Fruit fly (Drosophila melanogaster) whole organism, pupa: ENCODE results near the gene eIF4E5.

ENCODE experiments used
- CG10348 ChIP-seq: fragments of 200-800 bp; sonication (Bioruptor generic); IDR thresholded peaks from 2 replicates; pipeline ENCODE4 v1.3.6; 2022; ENCODE audit warnings: missing biosample characterization, missing genetic modification characterization
- CG14655 ChIP-seq: fragments of 200-800 bp; sonication (Bioruptor generic); optimal IDR thresholded peaks from 3 replicates; lab custom pipeline; 2017; ENCODE audit warnings: mild to moderate bottlenecking, missing biosample characterization, missing genetic modification reagents, missing genetic modification characterization
- fd96Ca ChIP-seq: fragments of 200-800 bp; sonication (Bioruptor generic); IDR thresholded peaks from 3 replicates; pipeline ENCODE4 v1.3.6; 2022; ENCODE audit warnings: missing biosample characterization, missing genetic modification characterization

DNA sequence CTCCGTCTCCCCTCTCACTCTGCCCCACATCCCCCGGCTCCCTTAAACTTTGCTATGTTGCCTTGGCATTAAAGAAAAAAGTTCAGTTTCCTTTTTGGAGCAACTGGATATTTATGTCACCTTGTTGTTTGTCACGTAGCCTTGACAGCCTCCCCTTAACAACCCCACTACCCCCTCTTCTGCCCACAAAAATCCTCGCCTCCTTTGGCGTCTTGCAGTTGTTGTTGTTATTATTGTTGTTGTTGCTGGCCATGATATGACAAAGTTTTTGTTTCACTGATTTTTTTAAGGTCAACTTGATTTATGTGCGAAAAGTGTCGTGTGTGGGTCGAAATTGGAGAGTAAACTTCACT lies 24.3 kb upstream of the eIF4E5 start:
- no peak for TF ChIP-seq CG14655 (GFP tag; lab: Kevin White, UChicago)
- no peak for TF ChIP-seq fd96Ca (GFP tag; lab: Robert Waterston, UW)
- TF ChIP-seq CG10348 (GFP tag; lab: Robert Waterston, UW): no peak
